Worm (Caenorhabditis elegans) whole organism, L4 larva: ENCODE data around the gene str-220.

Experiments used
- ama-1 ChIP-seq: fragments of 150-350 bp; optimal IDR thresholded peaks from 2 replicates; lab custom pipeline; 2014; ENCODE audit warnings: inconsistent platforms, mixed read lengths
- egl-27 ChIP-seq: sonication (generic microtip); optimal IDR thresholded peaks from 3 replicates; lab custom pipeline; 2017; ENCODE audit warnings: missing biosample characterization, missing genetic modification reagents, missing genetic modification characterization
- lin-39 ChIP-seq: fragments of 150-350 bp; optimal IDR thresholded peaks from 2 replicates; lab custom pipeline; 2014; ENCODE audit warnings: missing biosample characterization, missing genetic modification reagents, missing genetic modification characterization
- nhr-76 ChIP-seq: fragments of 150-350 bp; optimal IDR thresholded peaks from 2 replicates; lab custom pipeline; 2014; ENCODE audit warnings: missing biosample characterization, missing genetic modification characterization
- unc-62 ChIP-seq, 3 experiments: fragments of 150-350 bp in 1 of 3; sonication (generic microtip); optimal IDR thresholded peaks in 2 of 3; peaks in 1 of 3; 1 replicate in 1 of 3; 2 replicates in 2 of 3; lab custom pipeline; 2014 to 2017; ENCODE audit warnings: missing biosample characterization in 3 of 3, missing genetic modification characterization in 3 of 3, missing genetic modification reagents in 3 of 3, missing genotype in 1 of 3

ce11 chrIV:7203696-7204095, 32.6 kb upstream of the str-220 start, which contains the start of gene R13A1.3:
- TF ChIP-seq ama-1 (lab: Kevin White, UChicago) (no peak), egl-27 (tag; lab: Kevin White, UChicago) (no peak), nhr-76 (tag; lab: Kevin White, UChicago) (no peak), unc-62 (GFP tag; optimal IDR thresholded peaks at IDR 0.05 in 1 of 2; lab: Kevin White, UChicago) (no peak), unc-62 (tag; optimal IDR thresholded peaks at IDR 0.05; lab: Kevin White, UChicago) (no peak), lin-39 (tag; lab: Kevin White, UChicago) (no peak)
